Worm (Caenorhabditis elegans) whole organism, L4 larva: Measurements from ENCODE around the gene swd-2.1.

Experiments
- F10B5.3 ChIP-seq: sonication (generic microtip); optimal IDR thresholded peaks from 2 replicates; lab custom pipeline; 2016; ENCODE audit warnings: mild to moderate bottlenecking, missing genetic modification characterization, missing compliant biosample characterization
- F44E2.7 ChIP-seq: fragments of 200-800 bp; sonication (Bioruptor generic); IDR thresholded peaks from 2 replicates; pipeline ENCODE4 v2.1.2; 2022; ENCODE audit warnings: missing genetic modification characterization, missing compliant biosample characterization
- R02D3.7 ChIP-seq: fragments of 150-350 bp; sonication (generic microtip); optimal IDR thresholded peaks from 3 replicates; lab custom pipeline; 2014; ENCODE audit warnings: missing biosample characterization, missing genetic modification characterization
- T20F7.1 ChIP-seq: fragments of 200-800 bp; sonication (Bioruptor generic); optimal IDR thresholded peaks from 2 replicates; lab custom pipeline; 2018; ENCODE audit warnings: mild to moderate bottlenecking, missing genetic modification characterization, missing compliant biosample characterization
- T26A8.4 ChIP-seq: fragments of 200-800 bp; sonication (Bioruptor generic); IDR thresholded peaks from 2 replicates; pipeline ENCODE4 v1.3.6; 2022; ENCODE audit warnings: missing genetic modification characterization, missing compliant biosample characterization
- Y48G9A.11 ChIP-seq: fragments of 200-800 bp; sonication (Bioruptor generic); IDR thresholded peaks from 2 replicates; pipeline ENCODE4 v1.3.6; 2022; ENCODE audit warnings: missing genetic modification reagents, missing genetic modification characterization, missing compliant biosample characterization
- Y5F2A.4 ChIP-seq: fragments of 200-800 bp; sonication (Bioruptor generic); optimal IDR thresholded peaks from 2 replicates; lab custom pipeline; 2018; ENCODE audit warnings: mild to moderate bottlenecking, missing genetic modification characterization, missing compliant biosample characterization
- Y75B8A.6 ChIP-seq: fragments of 200-800 bp; sonication (Bioruptor generic); IDR thresholded peaks from 2 replicates; pipeline ENCODE4 v1.3.6; 2022; ENCODE audit warnings: missing genetic modification reagents, missing genetic modification characterization, missing compliant biosample characterization
- ZK546.5 ChIP-seq, 2 experiments: sonication (generic microtip); optimal IDR thresholded peaks; 2 replicates each; lab custom pipeline; 2017; ENCODE audit warnings: missing biosample characterization in 2 of 2, missing genetic modification characterization in 2 of 2
- aha-1 ChIP-seq: fragments of 150-350 bp; peaks from one replicate; lab custom pipeline; 2014; ENCODE audit warnings: missing biosample characterization, missing genetic modification characterization
- arid-1 ChIP-seq: fragments of 200-800 bp; sonication (Bioruptor generic); conservative IDR thresholded peaks from 2 replicates; pipeline ENCODE4 v1.3.6; 2022; ENCODE audit warnings: missing genetic modification reagents, missing genetic modification characterization, missing compliant biosample characterization
- attf-4 ChIP-seq: sonication (generic microtip); optimal IDR thresholded peaks from 3 replicates; lab custom pipeline; 2017; ENCODE audit warnings: missing biosample characterization, missing genetic modification characterization
- ceh-32 ChIP-seq: sonication (generic microtip); optimal IDR thresholded peaks from 2 replicates; lab custom pipeline; 2016; ENCODE audit warnings: mild to moderate bottlenecking, missing genetic modification characterization, missing compliant biosample characterization; ENCODE audit not compliant: poor library complexity
- ces-1 ChIP-seq: fragments of 150-350 bp; sonication (generic microtip); optimal IDR thresholded peaks from 4 replicates; lab custom pipeline; 2014; ENCODE audit warnings: missing biosample characterization, missing genetic modification reagents, missing genetic modification characterization
- cey-2 ChIP-seq: sonication (generic microtip); optimal IDR thresholded peaks from 3 replicates; lab custom pipeline; 2017; ENCODE audit warnings: missing genetic modification characterization, mild to moderate bottlenecking, missing compliant biosample characterization, antibody characterized with exemption, borderline replicate concordance; ENCODE audit not compliant: insufficient read depth
- daf-8 ChIP-seq: fragments of 200-800 bp; sonication (Bioruptor generic); IDR thresholded peaks from 2 replicates; pipeline ENCODE4 v1.3.6; 2022; ENCODE audit warnings: missing genetic modification characterization, missing compliant biosample characterization
- dmd-8 ChIP-seq: fragments of 200-800 bp; sonication (Bioruptor generic); IDR thresholded peaks from 2 replicates; pipeline ENCODE4 v1.3.6; 2022; ENCODE audit warnings: missing genetic modification characterization, missing compliant biosample characterization
- dve-1 ChIP-seq: sonication (generic microtip); optimal IDR thresholded peaks from 2 replicates; lab custom pipeline; 2017; ENCODE audit warnings: antibody characterized with exemption, mild to moderate bottlenecking, missing genetic modification characterization, missing compliant biosample characterization; ENCODE audit not compliant: insufficient read depth
- fkh-10 ChIP-seq: fragments of 150-350 bp; optimal IDR thresholded peaks from 2 replicates; lab custom pipeline; 2014; ENCODE audit warnings: missing biosample characterization, missing genetic modification reagents, missing genetic modification characterization
- gei-8 ChIP-seq: fragments of 200-800 bp; sonication (Bioruptor generic); optimal IDR thresholded peaks from 2 replicates; lab custom pipeline; 2018; ENCODE audit warnings: mild to moderate bottlenecking, missing genetic modification characterization, missing compliant biosample characterization
- hlh-11 ChIP-seq: fragments of 200-800 bp; sonication (Bioruptor generic); optimal IDR thresholded peaks from 2 replicates; lab custom pipeline; 2018; ENCODE audit warnings: mild to moderate bottlenecking, missing genetic modification characterization, missing compliant biosample characterization
- hlh-30 ChIP-seq: sonication (generic microtip); optimal IDR thresholded peaks from 2 replicates; lab custom pipeline; 2017; ENCODE audit warnings: antibody characterized with exemption, mild to moderate bottlenecking, missing genetic modification characterization, missing compliant biosample characterization; ENCODE audit not compliant: insufficient read depth
- jun-1 ChIP-seq: fragments of 150-350 bp; optimal IDR thresholded peaks from 2 replicates; lab custom pipeline; 2014; ENCODE audit warnings: missing biosample characterization, missing genetic modification reagents, missing genetic modification characterization
- lin-1 ChIP-seq: fragments of 200-800 bp; sonication (Bioruptor generic); IDR thresholded peaks from 2 replicates; pipeline ENCODE4 v1.3.6; 2022; ENCODE audit warnings: missing genetic modification reagents, missing genetic modification characterization, missing compliant biosample characterization
- lin-13 ChIP-seq: fragments of 150-350 bp; optimal IDR thresholded peaks from 2 replicates; lab custom pipeline; 2014; ENCODE audit warnings: missing biosample characterization, missing genetic modification reagents, missing genetic modification characterization
- lin-38 ChIP-seq: fragments of 200-800 bp; sonication (Bioruptor generic); IDR thresholded peaks from 2 replicates; pipeline ENCODE4 v1.3.6; 2022; ENCODE audit warnings: missing genetic modification reagents, missing genetic modification characterization, missing compliant biosample characterization
- lir-3 ChIP-seq: sonication (generic microtip); optimal IDR thresholded peaks from 2 replicates; lab custom pipeline; 2016; ENCODE audit warnings: mild to moderate bottlenecking, missing genetic modification characterization, missing compliant biosample characterization
- lsy-2 ChIP-seq, 2 experiments: fragments of 150-350 bp in 1 of 2; sonication (generic microtip) in 1 of 2; optimal IDR thresholded peaks; 2 replicates each; lab custom pipeline; 2014 to 2017; ENCODE audit warnings: missing biosample characterization in 2 of 2, missing genetic modification characterization in 2 of 2
- madf-5 ChIP-seq, 2 experiments: fragments of 200-800 bp; sonication (Bioruptor generic); IDR thresholded peaks; 2 replicates each; pipeline ENCODE4 v1.3.6; 2022; ENCODE audit warnings: missing compliant biosample characterization in 2 of 2, missing genetic modification characterization in 2 of 2
- madf-9 ChIP-seq: fragments of 200-800 bp; sonication (Bioruptor generic); conservative IDR thresholded peaks from 2 replicates; pipeline ENCODE4 v1.3.6; 2022; ENCODE audit warnings: missing genetic modification reagents, missing genetic modification characterization, missing compliant biosample characterization
- mdl-1 ChIP-seq, 2 experiments: fragments of 150-350 bp in 1 of 2; sonication (generic microtip) in 1 of 2; optimal IDR thresholded peaks; 2 replicates each; lab custom pipeline; 2014 to 2017; ENCODE audit warnings: missing biosample characterization in 2 of 2, missing genetic modification characterization in 2 of 2
- mdt-29 ChIP-seq: fragments of 200-800 bp; sonication (Bioruptor generic); IDR thresholded peaks from 2 replicates; pipeline ENCODE4 v1.3.6; 2022; ENCODE audit warnings: missing genetic modification reagents, missing genetic modification characterization, missing compliant biosample characterization
- mes-2 ChIP-seq: sonication (generic microtip); optimal IDR thresholded peaks from 2 replicates; lab custom pipeline; 2016; ENCODE audit warnings: missing genotype, mild to moderate bottlenecking, missing genetic modification characterization, missing compliant biosample characterization; ENCODE audit not compliant: poor library complexity, severe bottlenecking
- nhr-10 ChIP-seq: fragments of 150-350 bp; optimal IDR thresholded peaks from 2 replicates; lab custom pipeline; 2014; ENCODE audit warnings: missing biosample characterization, missing genetic modification characterization
- nhr-111 ChIP-seq: fragments of 200-800 bp; sonication (Bioruptor generic); optimal IDR thresholded peaks from 2 replicates; lab custom pipeline; 2018; ENCODE audit warnings: mild to moderate bottlenecking, missing genetic modification characterization, missing compliant biosample characterization
- nhr-237 ChIP-seq: sonication (generic microtip); optimal IDR thresholded peaks from 2 replicates; lab custom pipeline; 2017; ENCODE audit warnings: missing biosample characterization, missing genetic modification characterization
- nhr-25 ChIP-seq: sonication (generic microtip); optimal IDR thresholded peaks from 2 replicates; lab custom pipeline; 2017; ENCODE audit warnings: missing genetic modification characterization, mild to moderate bottlenecking, missing compliant biosample characterization, antibody characterized with exemption, moderate library complexity, borderline replicate concordance; ENCODE audit not compliant: insufficient read depth
- nhr-28 ChIP-seq: fragments of 150-350 bp; optimal IDR thresholded peaks from 2 replicates; lab custom pipeline; 2014; ENCODE audit warnings: missing biosample characterization, missing genetic modification characterization
- nhr-42 ChIP-seq: fragments of 200-800 bp; sonication (Bioruptor generic); IDR thresholded peaks from 2 replicates; pipeline ENCODE4 v1.3.6; 2022; ENCODE audit warnings: missing genetic modification characterization, missing compliant biosample characterization
- php-3 ChIP-seq: fragments of 200-800 bp; sonication (Bioruptor generic); IDR thresholded peaks from 2 replicates; pipeline ENCODE4 v1.3.6; 2022; ENCODE audit warnings: missing genetic modification reagents, missing genetic modification characterization, missing compliant biosample characterization
- saeg-2 ChIP-seq: fragments of 200-800 bp; sonication (Bioruptor generic); IDR thresholded peaks from 2 replicates; pipeline ENCODE4 v1.3.6; 2022; ENCODE audit warnings: missing genetic modification reagents, missing genetic modification characterization, missing compliant biosample characterization
- set-16 ChIP-seq: fragments of 200-800 bp; sonication (Bioruptor generic); IDR thresholded peaks from 2 replicates; pipeline ENCODE4 v1.3.6; 2022; ENCODE audit warnings: missing genetic modification reagents, missing genetic modification characterization, missing compliant biosample characterization
- skn-1 ChIP-seq: fragments of 150-350 bp; optimal IDR thresholded peaks from 2 replicates; lab custom pipeline; 2014; ENCODE audit warnings: missing biosample characterization, missing genetic modification characterization
- spr-1 ChIP-seq: sonication (generic microtip); optimal IDR thresholded peaks from 2 replicates; lab custom pipeline; 2016; ENCODE audit warnings: mild to moderate bottlenecking, missing genetic modification characterization, missing compliant biosample characterization
- unc-39 ChIP-seq: sonication (generic microtip); optimal IDR thresholded peaks from 2 replicates; lab custom pipeline; 2017; ENCODE audit warnings: missing biosample characterization, missing genetic modification characterization
- zip-2 ChIP-seq: fragments of 150-350 bp; optimal IDR thresholded peaks from 2 replicates; lab custom pipeline; 2014; ENCODE audit warnings: missing biosample characterization, missing genetic modification characterization
- ztf-11 ChIP-seq: fragments of 150-350 bp; optimal IDR thresholded peaks from 2 replicates; lab custom pipeline; 2014; ENCODE audit warnings: missing biosample characterization, missing genetic modification characterization

Gene swd-2.1

DNA sequence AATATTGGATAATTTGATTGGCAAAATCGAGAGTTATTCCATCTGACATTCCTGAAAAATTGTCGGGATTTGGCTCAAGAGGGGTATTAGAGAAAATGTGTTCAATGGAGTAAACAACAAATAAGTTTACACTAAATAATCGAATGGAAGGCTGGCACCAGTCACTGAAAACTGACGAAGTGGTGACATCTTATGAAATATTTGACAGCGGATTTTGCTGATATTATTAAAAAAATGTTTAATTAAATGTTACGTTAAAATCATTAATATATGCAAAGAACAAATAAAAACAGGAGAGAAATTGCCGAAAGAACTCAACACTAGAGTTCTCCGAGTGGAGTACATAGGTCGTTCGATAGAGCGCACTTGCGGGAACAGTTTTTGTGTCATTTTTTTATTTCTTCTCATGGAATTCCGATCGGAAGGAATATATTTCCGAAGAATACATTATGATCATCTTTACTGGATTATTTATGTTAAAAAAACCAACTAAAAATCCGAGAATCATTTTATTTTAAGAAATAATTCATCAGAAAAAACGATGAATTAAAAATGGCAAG, 9.8 kb downstream of the swd-2.1 start, which contains the start of gene tag-322 (continued):
- TF ChIP-seq mdl-1 (tag; optimal IDR thresholded peaks at IDR 0.05; lab: Kevin White, UChicago) (no peak), unc-39 (tag; lab: Kevin White, UChicago) (no peak), Y48G9A.11 (GFP tag; lab: Robert Waterston, UW) (no peak), spr-1 (peak; percentile 58), jun-1 (no peak), Y5F2A.4 (no peak), nhr-42 (GFP tag; lab: Robert Waterston, UW) (no peak), zip-2 (tag; lab: Kevin White, UChicago) (no peak), nhr-111 (GFP tag; lab: Kevin White, UChicago) (no peak), nhr-28 (tag; lab: Kevin White, UChicago) (peak; percentile 44), set-16 (GFP tag; lab: Robert Waterston, UW) (no peak), lin-38 (GFP tag; lab: Robert Waterston, UW) (peak; percentile 96), hlh-11 (tag; lab: Kevin White, UChicago) (peak; percentile 32)

- TF ChIP-seq ZK546.5 (tag; optimal IDR thresholded peaks at IDR 0.05; lab: Kevin White, UChicago) (no peak), nhr-25 (no peak), hlh-30 (tag; lab: Kevin White, UChicago) (peak; percentile 81), nhr-10 (tag; lab: Kevin White, UChicago) (peak; percentile 15), lin-1 (0 out of 2 replicates have a peak, but pooled peaks have one; percentile 47), spr-1 (peak; percentile 18), jun-1 (no peak), lir-3 (tag; lab: Kevin White, UChicago) (no peak), cey-2 (tag; lab: Kevin White, UChicago) (no peak), Y75B8A.6 (GFP tag; lab: Robert Waterston, UW) (no peak), T26A8.4 (GFP tag; lab: Robert Waterston, UW) (peak; percentile 69), saeg-2 (GFP tag; lab: Robert Waterston, UW) (no peak), gei-8 (GFP tag; lab: Kevin White, UChicago) (peak; percentile 36), dmd-8 (GFP tag; lab: Robert Waterston, UW) (no peak), aha-1 (tag; lab: Kevin White, UChicago) (peak; percentile 98), zip-2 (tag; lab: Kevin White, UChicago) (no peak), T20F7.1 (GFP tag; lab: Kevin White, UChicago) (peak; percentile 69), dve-1 (tag; lab: Kevin White, UChicago) (peak; percentile 62), madf-5 (GFP tag; IDR thresholded peaks at IDR 0.05; lab: Robert Waterston, UW) (peak in 1 of 2 experiments; percentile 76; a peak in 2 of 4 replicates), nhr-237 (tag; lab: Kevin White, UChicago) (no peak), lin-13 (peak; percentile 2), F44E2.7 (no peak), skn-1 (tag; lab: Kevin White, UChicago) (no peak), madf-9 (no peak), fkh-10 (GFP tag; lab: Kevin White, UChicago) (no peak), ces-1 (GFP tag; lab: Kevin White, UChicago) (no peak), lsy-2 (tag; optimal IDR thresholded peaks at IDR 0.05; lab: Kevin White, UChicago) (peak; percentile 30 to 83), mdt-29 (GFP tag; lab: Robert Waterston, UW) (no peak), php-3 (0 out of 2 replicates have a peak, but pooled peaks have one; percentile 30), ztf-11 (no peak), arid-1 (GFP tag; lab: Robert Waterston, UW) (peak; percentile 65; the same call in 1 of the 2 replicates), ceh-32 (tag; lab: Kevin White, UChicago) (no peak), R02D3.7 (tag; lab: Kevin White, UChicago) (no peak), attf-4 (tag; lab: Kevin White, UChicago) (no peak), Y48G9A.11 (GFP tag; lab: Robert Waterston, UW) (peak; percentile 64), daf-8 (GFP tag; lab: Robert Waterston, UW) (no peak), F10B5.3 (tag; lab: Kevin White, UChicago) (no peak), mes-2 (tag; lab: Kevin White, UChicago) (peak; percentile 52)
Measured at ce11 chrIV:7789521-7789949, 13.7 kb downstream of the swd-2.1 start, which contains the start of gene imp-3. Gene imp-3, minus strand, starts transcription at chrIV:7789613.
